Fruit fly (Drosophila melanogaster) whole organism, adult: ENCODE data around the gene sowah.

Experiments
- Clk ChIP-seq: fragments of 200-800 bp; sonication (Bioruptor generic); optimal IDR thresholded peaks from 2 replicates; lab custom pipeline; 2017; ENCODE audit warnings: missing biosample characterization, missing genetic modification characterization
- Crg-1 ChIP-seq: fragments of 200-800 bp; sonication (Bioruptor generic); optimal IDR thresholded peaks from 2 replicates; lab custom pipeline; 2016; ENCODE audit warnings: missing biosample characterization, missing genetic modification characterization
- cnc ChIP-seq, 2 experiments: fragments of >200 bp; optimal IDR thresholded peaks; 2 replicates each; lab custom pipeline; 2017
- kay ChIP-seq: fragments of 200-800 bp; sonication (Bioruptor generic); peaks from one replicate; lab custom pipeline; 2016; ENCODE audit warnings: missing biosample characterization, missing genetic modification characterization, borderline replicate concordance
- ovo ChIP-seq: fragments of 200-800 bp; sonication (Bioruptor generic); optimal IDR thresholded peaks from 2 replicates; lab custom pipeline; 2016; ENCODE audit warnings: missing biosample characterization, missing genetic modification characterization
- toe ChIP-seq: fragments of 200-800 bp; sonication (Bioruptor generic); optimal IDR thresholded peaks from 2 replicates; lab custom pipeline; 2016; ENCODE audit warnings: missing biosample characterization, missing genetic modification characterization

DNA sequence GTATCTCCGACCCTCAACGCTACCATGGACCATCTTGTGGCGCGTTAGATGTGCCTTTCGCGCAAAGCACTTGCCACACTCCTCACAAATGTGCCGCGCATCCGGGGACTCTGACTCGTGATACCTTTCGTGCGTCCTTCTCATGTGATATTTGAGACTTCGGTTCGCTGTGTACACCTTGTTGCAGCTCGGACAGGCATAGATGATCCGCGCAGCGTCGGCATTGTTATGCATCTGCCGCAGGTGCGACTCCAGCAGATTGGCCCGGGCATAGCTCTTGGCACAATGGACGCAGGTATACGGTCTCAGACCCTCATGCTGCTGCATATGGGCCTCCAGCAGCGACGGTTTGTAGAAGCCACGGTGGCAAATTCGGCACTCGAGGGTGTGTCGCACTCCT, 66.4 kb downstream of the sowah start:
- TF ChIP-seq ovo (GFP tag; lab: Kevin White, UChicago) = no peak
- no peak for TF ChIP-seq cnc (optimal IDR thresholded peaks at IDR 0.05; lab: Kevin White, UChicago)
- TF ChIP-seq kay = no peak
- no peak for TF ChIP-seq Clk
- no peak for TF ChIP-seq toe (GFP tag; lab: Kevin White, UChicago)
- TF ChIP-seq Crg-1 (GFP tag; lab: Kevin White, UChicago) = no peak
